Fruit fly (Drosophila melanogaster) whole organism, prepupa: ENCODE results near the gene mRpL23.

Experiments
- CG11902 ChIP-seq: fragments of 200-800 bp; sonication (Bioruptor generic); optimal IDR thresholded peaks from 3 replicates; lab custom pipeline; 2016; ENCODE audit warnings: missing biosample characterization, missing genetic modification characterization
- CG16779 ChIP-seq: fragments of 200-800 bp; sonication (Bioruptor generic); optimal IDR thresholded peaks from 3 replicates; lab custom pipeline; 2017; ENCODE audit warnings: missing biosample characterization, mild to moderate bottlenecking, missing genetic modification characterization
- CG6276 ChIP-seq: fragments of 200-800 bp; sonication (Bioruptor generic); optimal IDR thresholded peaks from 2 replicates; lab custom pipeline; 2017; ENCODE audit warnings: missing biosample characterization, mild to moderate bottlenecking, missing genetic modification characterization
- Met ChIP-seq: fragments of 200-800 bp; sonication (Bioruptor generic); optimal IDR thresholded peaks from 3 replicates; lab custom pipeline; 2016; ENCODE audit warnings: missing biosample characterization, missing genetic modification characterization
- OdsH ChIP-seq: fragments of 200-800 bp; sonication (Bioruptor generic); optimal IDR thresholded peaks from 3 replicates; lab custom pipeline; 2016; ENCODE audit warnings: missing biosample characterization, missing genetic modification characterization
- Sox14 ChIP-seq: fragments of 200-800 bp; sonication (Bioruptor generic); optimal IDR thresholded peaks from 3 replicates; lab custom pipeline; 2016; ENCODE audit warnings: missing biosample characterization, missing genetic modification characterization
- eg ChIP-seq: fragments of 200-800 bp; sonication (Bioruptor generic); IDR thresholded peaks from 3 replicates; pipeline ENCODE4 v1.3.6; 2022; ENCODE audit warnings: missing biosample characterization, missing genetic modification characterization
- fd85E ChIP-seq: fragments of 200-800 bp; sonication (Bioruptor generic); optimal IDR thresholded peaks from 3 replicates; lab custom pipeline; 2016; ENCODE audit warnings: missing biosample characterization, missing genetic modification characterization
- lz ChIP-seq: fragments of 200-800 bp; sonication (Bioruptor generic); optimal IDR thresholded peaks from 3 replicates; lab custom pipeline; 2016; ENCODE audit warnings: missing biosample characterization, missing genetic modification characterization

DNA sequence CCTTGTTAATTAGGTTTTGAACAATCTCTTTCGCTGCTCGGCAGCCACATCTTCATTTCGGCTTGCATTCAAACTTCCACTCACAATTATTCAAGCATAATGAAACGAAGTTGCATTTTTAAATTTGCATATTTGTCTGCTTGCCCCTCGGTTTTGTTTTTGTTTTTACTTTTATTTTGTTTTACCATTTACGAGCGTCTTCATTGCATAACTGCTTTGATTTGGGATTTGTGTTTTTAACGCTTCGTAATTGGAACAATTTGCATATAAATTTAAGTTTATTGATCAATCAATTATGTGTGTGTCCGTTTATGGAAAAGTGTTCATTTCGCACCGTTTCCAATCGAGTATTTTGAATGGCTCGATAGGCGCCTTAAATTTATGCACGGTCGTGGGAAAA lies 49.3 kb upstream of the mRpL23 start:
- TF ChIP-seq CG6276 (GFP tag; lab: Kevin White, UChicago) (no peak), OdsH (GFP tag; lab: Kevin White, UChicago) (no peak), Met (GFP tag; lab: Kevin White, UChicago) (no peak), lz (GFP tag; lab: Kevin White, UChicago) (no peak), Sox14 (GFP tag; lab: Kevin White, UChicago) (no peak), fd85E (GFP tag; lab: Kevin White, UChicago) (no peak), CG16779 (tag; lab: Kevin White, UChicago) (no peak), eg (GFP tag; lab: Robert Waterston, UW) (no peak), CG11902 (GFP tag; lab: Kevin White, UChicago) (no peak)
